Worm (Caenorhabditis elegans) whole organism, early embryonic: ENCODE measurements around the gene F13A2.2.

ENCODE experiments used
- ama-1 ChIP-seq: fragments of 150-350 bp; optimal IDR thresholded peaks from 2 replicates; lab custom pipeline; 2014
- ceh-36 ChIP-seq: sonication (generic microtip); optimal IDR thresholded peaks from 2 replicates; lab custom pipeline; 2016; ENCODE audit warnings: missing genetic modification characterization, inconsistent platforms, missing compliant biosample characterization
- flt-1 ChIP-seq: fragments of 200-800 bp; sonication (Bioruptor generic); IDR thresholded peaks from 2 replicates; pipeline ENCODE4 v1.3.6; 2022; ENCODE audit warnings: missing genetic modification characterization, missing compliant biosample characterization
- pes-1 ChIP-seq: fragments of 200-800 bp; sonication (Bioruptor generic); IDR thresholded peaks from 2 replicates; pipeline ENCODE4 v1.3.6; 2022; ENCODE audit warnings: missing genetic modification reagents, missing genetic modification characterization, missing compliant biosample characterization
- tbx-37 ChIP-seq: fragments of 200-800 bp; sonication (Bioruptor generic); conservative IDR thresholded peaks from 2 replicates; pipeline ENCODE4 v1.3.6; 2022; ENCODE audit warnings: missing genetic modification reagents, missing genetic modification characterization, missing compliant biosample characterization
- tra-4 ChIP-seq: sonication (generic microtip); optimal IDR thresholded peaks from 2 replicates; lab custom pipeline; 2017; ENCODE audit warnings: missing genetic modification characterization, missing compliant biosample characterization

DNA sequence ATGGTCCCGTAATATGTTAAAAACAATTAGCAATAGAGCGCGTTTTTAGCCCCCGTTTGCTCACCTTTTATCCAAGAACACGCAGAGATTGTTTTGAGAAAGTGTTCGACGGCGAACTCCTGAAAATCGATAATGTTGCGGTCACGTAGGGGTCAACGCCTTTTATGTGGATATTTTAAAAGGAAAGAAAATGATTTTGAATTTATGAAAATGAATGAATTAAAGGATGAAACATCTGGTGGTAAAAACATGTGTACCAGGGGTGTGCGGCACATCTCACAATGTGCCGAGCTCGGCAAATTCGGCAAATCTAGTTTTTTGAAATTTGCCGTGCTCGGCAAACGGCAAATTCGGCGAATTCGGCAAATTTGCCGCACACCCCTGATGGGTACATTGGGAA, 15.7 kb upstream of the F13A2.2 start, which contains the start of gene F13A2.4:
- no peak for TF ChIP-seq pes-1 (GFP tag; lab: Robert Waterston, UW)
- TF ChIP-seq tbx-37 (GFP tag; lab: Robert Waterston, UW), result no peak
- no peak for TF ChIP-seq ceh-36 (tag; lab: Kevin White, UChicago)
- no peak for TF ChIP-seq ama-1 (lab: Kevin White, UChicago)
- no peak for TF ChIP-seq flt-1 (GFP tag; lab: Robert Waterston, UW)
- no peak for TF ChIP-seq tra-4
